Worm (Caenorhabditis elegans) whole organism, L4/young adult: ENCODE measurements around the gene fbxb-3.
"Not testable (repeated sequence)": the region's sequence is repeated elsewhere in the genome, so short reads cannot be mapped to it uniquely, and the experiment has no call there.

ENCODE experiments used
- W03F9.2 ChIP-seq: fragments of 150-350 bp; optimal IDR thresholded peaks from 2 replicates; lab custom pipeline; 2014; ENCODE audit warnings: missing biosample characterization, missing genetic modification characterization
- dao-5 ChIP-seq: sonication (generic microtip); optimal IDR thresholded peaks from 2 replicates; lab custom pipeline; 2016; ENCODE audit warnings: missing genotype, missing genetic modification characterization, moderate library complexity, missing compliant biosample characterization
- him-1 ChIP-seq: sonication (generic microtip); optimal IDR thresholded peaks from 2 replicates; lab custom pipeline; 2016; ENCODE audit warnings: missing genotype, missing genetic modification reagents, missing genetic modification characterization, missing compliant biosample characterization

The fbxb-3 gene

ce11 chrIV:11821591-11822361, 17.0 kb upstream of the fbxb-3 start, which contains the start of the genes par-5 and M117.3:
Gene par-5, minus strand, starts transcription at chrIV:11821924.
Gene M117.3, plus strand, starts transcription at chrIV:11822206.
- TF ChIP-seq him-1 (tag; lab: Kevin White, UChicago) = peak; percentile 56
- no peak for TF ChIP-seq dao-5 (tag; lab: Kevin White, UChicago)

ce11 chrIV:11822454-11822853, 16.3 kb upstream of the fbxb-3 start:
- TF ChIP-seq him-1 (tag; lab: Kevin White, UChicago) (no peak), W03F9.2 (peak; percentile 8), dao-5 (tag; lab: Kevin White, UChicago) (no peak)

- not testable (repeated sequence) for TF ChIP-seq dao-5 (tag; lab: Kevin White, UChicago); him-1 (tag; lab: Kevin White, UChicago); W03F9.2
These were observed 10.7 kb upstream of the fbxb-3 start, which contains the start of gene M117.6 for ce11 chrIV:11828012-11828411. Gene M117.6, minus strand, starts transcription at chrIV:11828112.

- TF ChIP-seq dao-5 (tag; lab: Kevin White, UChicago) (no peak), W03F9.2 (no peak), him-1 (tag; lab: Kevin White, UChicago) (no peak)
These were observed 5.3 kb upstream of the fbxb-3 start, which contains the start of gene M117.4 for ce11 chrIV:11833456-11833855. Gene M117.4, minus strand, starts transcription at chrIV:11833556.

ce11 chrIV:11842121-11842520, 3.4 kb downstream of the fbxb-3 start, which contains the start of gene F38H4.3:
Gene F38H4.3, plus strand, starts transcription at chrIV:11842421.
- TF ChIP-seq dao-5 (tag; lab: Kevin White, UChicago) (no peak), him-1 (tag; lab: Kevin White, UChicago) (no peak), W03F9.2 (no peak)

- no peak for TF ChIP-seq him-1 (tag; lab: Kevin White, UChicago)
- no peak for TF ChIP-seq W03F9.2
- no peak for TF ChIP-seq dao-5 (tag; lab: Kevin White, UChicago)
These were observed 9.1 kb downstream of the fbxb-3 start, which contains the start of the genes F38H4.6 and F38H4.4 for ce11 chrIV:11847771-11848312. Gene F38H4.6, minus strand, starts transcription at chrIV:11847871. Gene F38H4.4, plus strand, starts transcription at chrIV:11848262.

ce11 chrIV:11851882-11852281, 13.1 kb downstream of the fbxb-3 start, which contains the start of gene F38H4.5:
Gene F38H4.5, plus strand, starts transcription at chrIV:11852182.
- TF ChIP-seq him-1 (tag; lab: Kevin White, UChicago) (no peak), dao-5 (tag; lab: Kevin White, UChicago) (no peak), W03F9.2 (no peak)

ce11 chrIV:11854777-11855176, 16.0 kb downstream of the fbxb-3 start, which contains the start of gene tag-30:
Gene tag-30, minus strand, starts transcription at chrIV:11855159.
- TF ChIP-seq him-1 (tag; lab: Kevin White, UChicago) = no peak
- TF ChIP-seq W03F9.2 = peak; percentile 50

- TF ChIP-seq W03F9.2 = no peak
- no peak for TF ChIP-seq dao-5 (tag; lab: Kevin White, UChicago)
- TF ChIP-seq him-1 (tag; lab: Kevin White, UChicago) = no peak
These were observed 16.7 kb downstream of the fbxb-3 start for ce11 chrIV:11855424-11855823.

- TF ChIP-seq dao-5 (tag; lab: Kevin White, UChicago) (no peak), W03F9.2 (peak; percentile 26)
These were observed 17.3 kb downstream of the fbxb-3 start, which contains the start of gene ech-2 for ce11 chrIV:11855900-11856660. Gene ech-2, minus strand, starts transcription at chrIV:11856351.

- TF ChIP-seq W03F9.2 (no peak), him-1 (tag; lab: Kevin White, UChicago) (peak; percentile 72), dao-5 (tag; lab: Kevin White, UChicago) (no peak)
These were observed 18.4 kb downstream of the fbxb-3 start for ce11 chrIV:11857159-11857565.

ce11 chrIV:11858142-11858541, 19.4 kb downstream of the fbxb-3 start, which contains the start of gene let-92:
Gene let-92, plus strand, starts transcription at chrIV:11858442.
- TF ChIP-seq W03F9.2 (no peak), him-1 (tag; lab: Kevin White, UChicago) (no peak), dao-5 (tag; lab: Kevin White, UChicago) (no peak)

- TF ChIP-seq dao-5 (tag; lab: Kevin White, UChicago) (no peak), W03F9.2 (no peak), him-1 (tag; lab: Kevin White, UChicago) (no peak)
These were observed 21.3 kb downstream of the fbxb-3 start, which contains the start of gene mob-1 for ce11 chrIV:11859995-11860605. Gene mob-1, plus strand, starts transcription at chrIV:11860555.
